Worm (Caenorhabditis elegans): ENCODE data around the gene T05H4.3.

- TF ChIP-seq ztf-11 (tag; optimal IDR thresholded peaks at IDR 0.05) (no peak), ceh-83 (GFP tag; optimal IDR thresholded peaks at IDR 0.05) (no peak), elt-1 (tag; optimal IDR thresholded peaks at IDR 0.05; ENCODE audit: borderline replicate concordance, insufficient read depth) (no peak), flh-1 (GFP tag; optimal IDR thresholded peaks at IDR 0.05) (no peak), unc-62 (GFP tag; optimal IDR thresholded peaks at IDR 0.05) (no peak), snpc-4 (tag; optimal IDR thresholded peaks at IDR 0.05) (no peak), unc-39 (tag; optimal IDR thresholded peaks at IDR 0.05) (no peak), lsy-2 (tag; optimal IDR thresholded peaks at IDR 0.05) (no peak), elt-3 (tag; optimal IDR thresholded peaks at IDR 0.05) (no peak), mep-1 (tag; optimal IDR thresholded peaks at IDR 0.05) (no peak), ceh-39 (tag; optimal IDR thresholded peaks at IDR 0.05) (no peak), nhr-237 (tag; optimal IDR thresholded peaks at IDR 0.05) (no peak), tbx-8 (GFP tag; optimal IDR thresholded peaks at IDR 0.05) (no peak)
Observed at ce11 chrV:6441613-6442012, 524 bp upstream of the T05H4.3 start, which contains the start of gene T05H4.15.

Data from whole organism, mixed stage, embryonic.